In genomic region chr3R:11196648-11197388, dm6 we compare ENCODE assay signal across 1 fruit fly cellular context.
A peak's percentile ranks its signal among the peaks of the same experiment; 100 is the strongest.
TF ChIP-seq lines count a peak whose summit lies in the region.

No protein-coding gene starts in this region.

TF ChIP-seq in whole organism, embryonic, 481 proteins besides CTCF, POLR2A, EP300 and RAD21 (continued from another document and continues in another):
- TF ChIP-seq CG17328 (GFP tag; IDR thresholded peaks at IDR 0.05; lab: Robert Waterston, UW) (peak; percentile 95), onecut (GFP tag; IDR thresholded peaks at IDR 0.05; lab: Robert Waterston, UW) (peak; percentile 95), CG1832 (GFP tag; optimal IDR thresholded peaks at IDR 0.05; lab: Kevin White, UChicago) (no peak), CG10565 (GFP tag; optimal IDR thresholded peaks at IDR 0.05; lab: Kevin White, UChicago) (peak; percentile 77), disco-r (GFP tag; optimal IDR thresholded peaks at IDR 0.05; lab: Kevin White, UChicago) (peak; percentile 31), jumu (GFP tag; optimal IDR thresholded peaks at IDR 0.05; lab: Kevin White, UChicago) (peak; percentile 85), HHEX (GFP tag; optimal IDR thresholded peaks at IDR 0.05; lab: Kevin White, UChicago) (peak; percentile 98), Mes4 (GFP tag; optimal IDR thresholded peaks at IDR 0.05; lab: Kevin White, UChicago) (peak; percentile 80), NFAT (GFP tag; IDR thresholded peaks at IDR 0.05; lab: Robert Waterston, UW) (peak; percentile 95), Hey (tag; optimal IDR thresholded peaks at IDR 0.05; lab: Kevin White, UChicago) (peak; percentile 72), CG7271 (tag; optimal IDR thresholded peaks at IDR 0.05; lab: Kevin White, UChicago) (peak; percentile 85), MTF-1 (GFP tag; optimal IDR thresholded peaks at IDR 0.05; lab: Kevin White, UChicago; ENCODE audit: borderline replicate concordance) (peak; percentile 84), Max (GFP tag; optimal IDR thresholded peaks at IDR 0.05; lab: Kevin White, UChicago) (peak; percentile 97), Gug (GFP tag; IDR thresholded peaks at IDR 0.05; lab: Robert Waterston, UW) (peak; percentile 97), Usf (GFP tag; optimal IDR thresholded peaks at IDR 0.05; lab: Kevin White, UChicago) (peak; percentile 98), da (GFP tag; optimal IDR thresholded peaks at IDR 0.05; lab: Kevin White, UChicago) (peak; percentile 82), CG10979 (tag; optimal IDR thresholded peaks at IDR 0.05; lab: Kevin White, UChicago) (peak; percentile 99), CG18764 (GFP tag; optimal IDR thresholded peaks at IDR 0.05; lab: Kevin White, UChicago) (peak; percentile 95), CG12071 (GFP tag; optimal IDR thresholded peaks at IDR 0.05; lab: Kevin White, UChicago) (peak; percentile 91), Nf-YC (tag; optimal IDR thresholded peaks at IDR 0.05; lab: Kevin White, UChicago) (peak; percentile 88), ash1 (GFP tag; optimal IDR thresholded peaks at IDR 0.05; lab: Kevin White, UChicago) (peak; percentile 82), CG17568 (GFP tag; optimal IDR thresholded peaks at IDR 0.05; lab: Kevin White, UChicago) (peak; percentile 91), CG1647 (GFP tag; optimal IDR thresholded peaks at IDR 0.05; lab: Kevin White, UChicago) (peak; percentile 81), Fer2 (tag; optimal IDR thresholded peaks at IDR 0.05; lab: Kevin White, UChicago) (peak; percentile 97), GATAe (GFP tag; conservative IDR thresholded peaks at IDR 0.05; lab: Robert Waterston, UW) (peak; percentile 98), Atf3 (GFP tag; optimal IDR thresholded peaks at IDR 0.05; lab: Kevin White, UChicago) (peak; percentile 83), jigr1 (GFP tag; IDR thresholded peaks at IDR 0.05; lab: Robert Waterston, UW) (peak; percentile 99), BEAF-32 (GFP tag; optimal IDR thresholded peaks at IDR 0.05; lab: Kevin White, UChicago) (peak; percentile 14), tgo (GFP tag; IDR thresholded peaks at IDR 0.05; lab: Robert Waterston, UW) (peak; percentile 99), grn (GFP tag; optimal IDR thresholded peaks at IDR 0.05; lab: Kevin White, UChicago) (no peak), CG8281 (tag; optimal IDR thresholded peaks at IDR 0.05; lab: Kevin White, UChicago) (peak; percentile 93), CG33557 (GFP tag; optimal IDR thresholded peaks at IDR 0.05; lab: Kevin White, UChicago) (peak; percentile 90), Tbp (GFP tag; optimal IDR thresholded peaks at IDR 0.05; lab: Kevin White, UChicago) (no peak), danr (GFP tag; IDR thresholded peaks at IDR 0.05; lab: Robert Waterston, UW) (peak; percentile 97), lola (GFP tag; optimal IDR thresholded peaks at IDR 0.05; lab: Kevin White, UChicago) (peak in 1 of 3 experiments; percentile 97), CG17829 (tag; optimal IDR thresholded peaks at IDR 0.05; lab: Kevin White, UChicago) (peak; percentile 96), gsb (GFP tag; IDR thresholded peaks at IDR 0.05; lab: Robert Waterston, UW) (peak; percentile 96), Blimp-1 (GFP tag; optimal IDR thresholded peaks at IDR 0.05; lab: Kevin White, UChicago) (peak; percentile 100), yki (optimal IDR thresholded peaks at IDR 0.05; lab: Kevin White, UChicago) (no peak), CG7372 (GFP tag; IDR thresholded peaks at IDR 0.05; lab: Robert Waterston, UW) (peak; percentile 99), sob (GFP tag; IDR thresholded peaks at IDR 0.05; lab: Robert Waterston, UW) (peak; percentile 99), slp2 (GFP tag; optimal IDR thresholded peaks at IDR 0.05; lab: Kevin White, UChicago) (peak; percentile 95), CG7987 (GFP tag; optimal IDR thresholded peaks at IDR 0.05; lab: Kevin White, UChicago) (peak; percentile 93), CG9876 (GFP tag; optimal IDR thresholded peaks at IDR 0.05; lab: Kevin White, UChicago) (peak; percentile 64), tap (tag; optimal IDR thresholded peaks at IDR 0.05; lab: Kevin White, UChicago) (peak; percentile 89), ranshi (GFP tag; IDR thresholded peaks at IDR 0.05; lab: Robert Waterston, UW) (peak; percentile 97), nerfin-2 (GFP tag; IDR thresholded peaks at IDR 0.05; lab: Robert Waterston, UW; ENCODE audit: partially characterized antibody) (no peak), CG30020 (tag; optimal IDR thresholded peaks at IDR 0.05; lab: Kevin White, UChicago) (peak; percentile 75), CG4617 (GFP tag; optimal IDR thresholded peaks at IDR 0.05; lab: Kevin White, UChicago; ENCODE audit: borderline replicate concordance) (peak; percentile 86), so (GFP tag; IDR thresholded peaks at IDR 0.05; lab: Robert Waterston, UW) (peak; percentile 98), Sry-β (GFP tag; optimal IDR thresholded peaks at IDR 0.05; lab: Kevin White, UChicago) (peak; percentile 64), NC2β (GFP tag; optimal IDR thresholded peaks at IDR 0.05; lab: Kevin White, UChicago) (peak; percentile 55), Bteb2 (GFP tag; optimal IDR thresholded peaks at IDR 0.05; lab: Kevin White, UChicago) (peak; percentile 81), HLH54F (GFP tag; optimal IDR thresholded peaks at IDR 0.05; lab: Kevin White, UChicago) (peak; percentile 92), CG1529 (GFP tag; optimal IDR thresholded peaks at IDR 0.05; lab: Kevin White, UChicago) (peak; percentile 97), CG9215 (GFP tag; IDR thresholded peaks at IDR 0.05; lab: Robert Waterston, UW) (peak; percentile 99), CG16813 (GFP tag; IDR thresholded peaks at IDR 0.05; lab: Robert Waterston, UW; ENCODE audit: partially characterized antibody) (no peak), CG3163 (GFP tag; optimal IDR thresholded peaks at IDR 0.05; lab: Kevin White, UChicago) (peak; percentile 97), CG33213 (GFP tag; optimal IDR thresholded peaks at IDR 0.05; lab: Kevin White, UChicago) (no peak), hb (GFP tag; IDR thresholded peaks at IDR 0.05; lab: Robert Waterston, UW; ENCODE audit: partially characterized antibody) (no peak), HmgD (GFP tag; optimal IDR thresholded peaks at IDR 0.05; lab: Kevin White, UChicago) (peak; percentile 56), sug (tag; optimal IDR thresholded peaks at IDR 0.05; lab: Kevin White, UChicago) (peak; percentile 93), Lpt (GFP tag; optimal IDR thresholded peaks at IDR 0.05; lab: Kevin White, UChicago) (no peak), Chrac-16 (GFP tag; optimal IDR thresholded peaks at IDR 0.05; lab: Kevin White, UChicago) (peak; percentile 92), gt (GFP tag; IDR thresholded peaks at IDR 0.05; lab: Robert Waterston, UW) (peak; percentile 96), insv (GFP tag; optimal IDR thresholded peaks at IDR 0.05; lab: Kevin White, UChicago) (peak in 1 of 2 experiments; percentile 79), Ravus (GFP tag; IDR thresholded peaks at IDR 0.05; lab: Robert Waterston, UW) (peak; percentile 94), nerfin-1 (tag; optimal IDR thresholded peaks at IDR 0.05; lab: Kevin White, UChicago) (peak; percentile 99), tio (GFP tag; optimal IDR thresholded peaks at IDR 0.05; lab: Kevin White, UChicago) (peak; percentile 96), Ptx1 (GFP tag; IDR thresholded peaks at IDR 0.05; lab: Robert Waterston, UW) (peak; percentile 99), tna (GFP tag; IDR thresholded peaks at IDR 0.05; lab: Robert Waterston, UW; ENCODE audit: partially characterized antibody) (no peak), Spps (tag; optimal IDR thresholded peaks at IDR 0.05; lab: Kevin White, UChicago) (peak; percentile 94), CG13296 (GFP tag; optimal IDR thresholded peaks at IDR 0.05; lab: Kevin White, UChicago) (peak; percentile 99), CG31224 (GFP tag; IDR thresholded peaks at IDR 0.05; lab: Robert Waterston, UW) (peak; percentile 96), Ets97D (GFP tag; optimal IDR thresholded peaks at IDR 0.05; lab: Kevin White, UChicago) (peak; percentile 85), Fer3 (tag; optimal IDR thresholded peaks at IDR 0.05; lab: Kevin White, UChicago) (peak; percentile 98), Rfx (GFP tag; IDR thresholded peaks at IDR 0.05; lab: Robert Waterston, UW) (peak; percentile 98), B-H2 (GFP tag; optimal IDR thresholded peaks at IDR 0.05; lab: Kevin White, UChicago) (peak; percentile 93), Doc3 (GFP tag; IDR thresholded peaks at IDR 0.05; lab: Robert Waterston, UW; ENCODE audit: partially characterized antibody) (no peak), CG7745 (tag; optimal IDR thresholded peaks at IDR 0.05; lab: Kevin White, UChicago) (no peak), CG1792 (GFP tag; optimal IDR thresholded peaks at IDR 0.05; lab: Kevin White, UChicago) (peak; percentile 88), wek (GFP tag; optimal IDR thresholded peaks at IDR 0.05; lab: Kevin White, UChicago) (peak; percentile 57), CG10654 (GFP tag; optimal IDR thresholded peaks at IDR 0.05; lab: Kevin White, UChicago) (peak; percentile 97), Hr39 (optimal IDR thresholded peaks at IDR 0.05; lab: Kevin White, UChicago) (no peak), unpg (GFP tag; optimal IDR thresholded peaks at IDR 0.05; lab: Kevin White, UChicago) (peak; percentile 98), CG4707 (GFP tag; optimal IDR thresholded peaks at IDR 0.05; lab: Kevin White, UChicago) (peak; percentile 82), CG16863 (GFP tag; optimal IDR thresholded peaks at IDR 0.05; lab: Kevin White, UChicago) (peak; percentile 88), Asciz (GFP tag; optimal IDR thresholded peaks at IDR 0.05; lab: Kevin White, UChicago) (peak; percentile 99), psq (GFP tag; optimal IDR thresholded peaks at IDR 0.05; lab: Kevin White, UChicago) (peak; percentile 94), CG7357 (GFP tag; IDR thresholded peaks at IDR 0.05; lab: Robert Waterston, UW) (peak; percentile 96), grau (tag; optimal IDR thresholded peaks at IDR 0.05; lab: Kevin White, UChicago) (peak; percentile 95), ftz-f1 (GFP tag; optimal IDR thresholded peaks at IDR 0.05; lab: Kevin White, UChicago) (peak; percentile 46), ssp (GFP tag; IDR thresholded peaks at IDR 0.05; lab: Robert Waterston, UW) (peak; percentile 95), twi (tag; optimal IDR thresholded peaks at IDR 0.05; lab: Kevin White, UChicago) (peak; percentile 88), CG7963 (GFP tag; IDR thresholded peaks at IDR 0.05; lab: Robert Waterston, UW; ENCODE audit: partially characterized antibody) (no peak), nmo (GFP tag; optimal IDR thresholded peaks at IDR 0.05; lab: Kevin White, UChicago) (peak; percentile 100), bsh (GFP tag; optimal IDR thresholded peaks at IDR 0.05; lab: Kevin White, UChicago) (peak in 1 of 2 experiments; percentile 98), lov (optimal IDR thresholded peaks at IDR 0.05; lab: Kevin White, UChicago) (no peak), lov (GFP tag; IDR thresholded peaks at IDR 0.05; lab: Robert Waterston, UW) (peak; percentile 88; the same call in 2 of the 3 replicates), ttk (GFP tag; IDR thresholded peaks at IDR 0.05; lab: Robert Waterston, UW) (peak; percentile 98), CG15073 (GFP tag; optimal IDR thresholded peaks at IDR 0.05; lab: Kevin White, UChicago) (peak; percentile 70), chif (GFP tag; optimal IDR thresholded peaks at IDR 0.05; lab: Kevin White, UChicago) (peak; percentile 69 to 88), Opbp (GFP tag; IDR thresholded peaks at IDR 0.05; lab: Robert Waterston, UW; ENCODE audit: partially characterized antibody) (no peak), CG18619 (GFP tag; optimal IDR thresholded peaks at IDR 0.05; lab: Kevin White, UChicago) (peak; percentile 99), gce (GFP tag; IDR thresholded peaks at IDR 0.05; lab: Robert Waterston, UW) (peak; percentile 96), tll (GFP tag; optimal IDR thresholded peaks at IDR 0.05; lab: Kevin White, UChicago) (peak in 1 of 2 experiments; percentile 81), PHDP (tag; optimal IDR thresholded peaks at IDR 0.05; lab: Kevin White, UChicago) (peak; percentile 99), schlank (tag; optimal IDR thresholded peaks at IDR 0.05; lab: Kevin White, UChicago) (peak; percentile 89), CG31365 (tag; optimal IDR thresholded peaks at IDR 0.05; lab: Kevin White, UChicago) (peak; percentile 66), ara (GFP tag; IDR thresholded peaks at IDR 0.05; lab: Robert Waterston, UW) (peak; percentile 96), wdn (GFP tag; IDR thresholded peaks at IDR 0.05; lab: Robert Waterston, UW) (peak; percentile 97), wor (GFP tag; IDR thresholded peaks at IDR 0.05; lab: Robert Waterston, UW) (peak; percentile 99), CG12219 (GFP tag; optimal IDR thresholded peaks at IDR 0.05; lab: Kevin White, UChicago) (peak; percentile 92), mld (GFP tag; IDR thresholded peaks at IDR 0.05; lab: Robert Waterston, UW; ENCODE audit: partially characterized antibody) (no peak), Jarid2 (GFP tag; optimal IDR thresholded peaks at IDR 0.05; lab: Kevin White, UChicago) (peak; percentile 91), CG9609 (GFP tag; optimal IDR thresholded peaks at IDR 0.05; lab: Kevin White, UChicago) (peak; percentile 88), crp (GFP tag; optimal IDR thresholded peaks at IDR 0.05; lab: Kevin White, UChicago) (peak in 1 of 2 experiments; percentile 74), Dip2 (GFP tag; IDR thresholded peaks at IDR 0.05; lab: Robert Waterston, UW) (peak; percentile 80), CG10543 (GFP tag; optimal IDR thresholded peaks at IDR 0.05; lab: Kevin White, UChicago) (peak; percentile 97), Sry-δ (GFP tag; optimal IDR thresholded peaks at IDR 0.05; lab: Kevin White, UChicago) (peak; percentile 17), CG6791 (GFP tag; IDR thresholded peaks at IDR 0.05; lab: Robert Waterston, UW; ENCODE audit: partially characterized antibody) (no peak), CG4820 (GFP tag; optimal IDR thresholded peaks at IDR 0.05; lab: Kevin White, UChicago) (peak; percentile 97), D19A (tag; optimal IDR thresholded peaks at IDR 0.05; lab: Kevin White, UChicago) (peak; percentile 99), CkIIα-i1 (GFP tag; IDR thresholded peaks at IDR 0.05; lab: Robert Waterston, UW) (peak; percentile 87), NfI (GFP tag; optimal IDR thresholded peaks at IDR 0.05; lab: Kevin White, UChicago) (peak; percentile 98), Bdp1 (GFP tag; optimal IDR thresholded peaks at IDR 0.05; lab: Kevin White, UChicago) (peak; percentile 80), pita (GFP tag; optimal IDR thresholded peaks at IDR 0.05; lab: Kevin White, UChicago) (no peak), Mrtf (GFP tag; IDR thresholded peaks at IDR 0.05; lab: Robert Waterston, UW) (peak; percentile 98), ci (GFP tag; IDR thresholded peaks at IDR 0.05; lab: Robert Waterston, UW) (peak; percentile 96), CG1602 (GFP tag; optimal IDR thresholded peaks at IDR 0.05; lab: Kevin White, UChicago) (peak; percentile 97), Oaz (GFP tag; IDR thresholded peaks at IDR 0.05; lab: Robert Waterston, UW) (peak; percentile 97)
